Worm (Caenorhabditis elegans) whole organism, L4/young adult: ENCODE data around the gene W09H1.4.

ENCODE experiments used
- W03F9.2 ChIP-seq: fragments of 150-350 bp; optimal IDR thresholded peaks from 2 replicates; lab custom pipeline; 2014; ENCODE audit warnings: missing biosample characterization, missing genetic modification characterization
- him-1 ChIP-seq: sonication (generic microtip); optimal IDR thresholded peaks from 2 replicates; lab custom pipeline; 2016; ENCODE audit warnings: missing genotype, missing genetic modification reagents, missing genetic modification characterization, missing compliant biosample characterization

- no peak for TF ChIP-seq W03F9.2 (tag; lab: Kevin White, UChicago)
- no peak for TF ChIP-seq him-1
Measured at ce11 chrII:13145204-13145603, 38.1 kb upstream of the W09H1.4 start, which contains the start of gene mltn-1.
